Worm (Caenorhabditis elegans): ENCODE results near the gene C42C1.8.

Gene C42C1.8

DNA sequence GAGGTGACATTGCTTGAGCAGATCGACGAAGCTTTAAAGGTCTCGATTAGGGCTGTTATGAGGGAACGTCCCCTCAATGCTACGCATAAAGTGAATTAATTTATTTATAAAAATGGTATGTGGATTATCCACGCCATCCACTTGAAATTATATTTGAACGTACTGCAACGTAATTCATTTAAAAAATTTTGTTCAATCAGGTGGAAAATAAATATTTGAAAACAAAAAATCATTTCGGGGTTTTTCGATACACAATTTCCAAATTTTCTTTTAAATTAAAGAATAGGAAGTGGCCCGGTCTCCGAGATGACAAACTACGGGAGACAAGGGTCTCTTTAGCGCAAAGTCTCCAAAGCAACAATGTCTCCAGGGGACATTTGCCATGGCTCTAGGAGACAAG, 20.8 kb downstream of the C42C1.8 start, which contains the start of gene oac-58:
oac-58 (minus strand) TSS at position 101 of the 400 bp plus-strand sequence.
- no peak for TF ChIP-seq hlh-11 (tag; optimal IDR thresholded peaks at IDR 0.05)
- TF ChIP-seq snpc-1.2 (GFP tag; IDR thresholded peaks at IDR 0.05): no peak
- no peak for TF ChIP-seq dmd-8 (GFP tag; IDR thresholded peaks at IDR 0.05)
- TF ChIP-seq Y48G9A.11 (GFP tag; IDR thresholded peaks at IDR 0.05): no peak
- no peak for TF ChIP-seq duxl-1 (tag; optimal IDR thresholded peaks at IDR 0.05; ENCODE audit: poor library complexity)
- TF ChIP-seq F49E8.2 (tag; optimal IDR thresholded peaks at IDR 0.05; ENCODE audit: borderline replicate concordance): no peak

DNA sequence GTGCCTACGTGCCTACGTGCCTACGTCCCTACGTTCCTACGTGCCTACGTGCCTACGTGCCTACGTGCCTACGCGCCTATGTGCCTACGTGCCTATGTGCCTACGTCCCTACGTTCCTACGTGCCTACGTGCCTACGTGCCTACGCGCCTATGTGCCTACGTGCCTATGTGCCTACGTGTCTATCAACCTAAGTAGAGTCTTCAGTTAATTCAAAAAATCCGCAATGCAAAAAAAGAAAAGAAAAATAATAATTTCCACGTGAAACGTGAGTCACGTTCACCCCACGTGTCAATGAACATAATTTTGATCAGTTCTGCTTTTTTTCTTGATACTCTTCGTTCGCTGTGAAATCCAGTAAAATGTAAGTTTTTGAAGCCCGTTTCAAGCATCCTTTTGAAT, 36.1 kb downstream of the C42C1.8 start, which contains the start of gene F19B6.3:
F19B6.3 (plus strand) TSS at position 301 of the 400 bp plus-strand sequence.
- TF ChIP-seq egl-43 (GFP tag; IDR thresholded peaks at IDR 0.05): 0 out of 2 replicates have a peak, but pooled peaks have one; percentile 9

DNA sequence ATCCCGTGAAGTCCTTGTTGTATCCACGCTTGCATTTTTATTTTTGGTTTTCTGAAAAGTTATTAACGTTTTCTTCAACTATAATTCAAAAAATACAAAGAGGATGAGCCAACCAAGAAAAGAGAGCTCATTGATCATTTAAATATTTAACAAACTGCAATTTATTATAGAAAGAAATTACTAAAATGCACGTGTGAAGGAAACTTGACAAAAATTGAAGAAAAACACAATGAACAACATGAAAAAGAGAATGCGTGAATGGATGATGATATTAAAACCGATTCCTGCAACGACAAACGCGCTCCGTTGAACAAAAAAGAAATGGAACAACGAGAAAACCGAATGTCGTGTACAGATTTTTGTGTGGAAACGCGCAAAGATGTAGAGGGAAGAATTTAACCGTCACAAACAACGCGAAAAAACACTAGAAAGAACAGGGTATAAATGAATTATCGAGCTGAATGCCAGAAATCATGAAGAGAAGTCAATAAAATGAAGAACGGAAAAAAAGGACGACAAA, 40.1 kb downstream of the C42C1.8 start, which contains the start of gene ufd-1:
ufd-1 (minus strand) TSS at position 51 of the 520 bp plus-strand sequence.
- peak; percentile 29 for TF ChIP-seq ama-1 (optimal IDR thresholded peaks at IDR 0.05)
- TF ChIP-seq nhr-28 (tag; optimal IDR thresholded peaks at IDR 0.05): peak; percentile 58
- TF ChIP-seq dmd-6 (GFP tag; IDR thresholded peaks at IDR 0.05): no peak
- peak; percentile 51 for TF ChIP-seq mep-1 (tag; optimal IDR thresholded peaks at IDR 0.05)
- TF ChIP-seq lin-38 (GFP tag; IDR thresholded peaks at IDR 0.05): peak; percentile 42
- TF ChIP-seq pqm-1 (tag; optimal IDR thresholded peaks at IDR 0.05): no peak
- peak; percentile 37 for TF ChIP-seq mes-2 (tag; optimal IDR thresholded peaks at IDR 0.05; ENCODE audit: poor library complexity, severe bottlenecking)
- no peak for TF ChIP-seq lin-1 (GFP tag; IDR thresholded peaks at IDR 0.05)
- no peak for TF ChIP-seq set-16 (GFP tag; IDR thresholded peaks at IDR 0.05)
- TF ChIP-seq dpl-1 (GFP tag; optimal IDR thresholded peaks at IDR 0.05): peak; percentile 13

DNA sequence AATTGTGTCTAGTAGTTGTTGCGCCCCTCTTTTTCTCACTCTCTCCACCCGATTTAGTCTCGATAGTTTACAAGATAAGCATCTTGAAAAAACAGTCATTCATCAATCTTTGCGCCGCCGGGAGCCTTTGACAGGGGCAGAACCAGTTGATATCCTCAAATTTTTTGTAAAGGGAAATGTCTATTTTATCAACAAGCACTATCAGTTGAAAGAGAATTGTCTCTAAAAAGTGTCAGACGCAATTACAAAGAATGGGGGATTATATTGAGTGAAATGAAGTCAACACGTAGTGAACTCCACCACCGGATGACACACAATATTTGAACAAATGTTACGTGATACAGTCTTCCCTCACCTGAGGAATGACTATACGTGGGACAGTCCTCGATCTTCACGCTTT, 43.3 kb downstream of the C42C1.8 start:
- TF ChIP-seq nhr-28 (tag; optimal IDR thresholded peaks at IDR 0.05) (peak; percentile 18), dve-1 (tag; optimal IDR thresholded peaks at IDR 0.05; ENCODE audit: insufficient read depth) (peak; percentile 17), dmd-6 (GFP tag; IDR thresholded peaks at IDR 0.05) (peak; percentile 42; the same call in 1 of the 2 replicates), nhr-41 (GFP tag; IDR thresholded peaks at IDR 0.05) (no peak), madf-5 (GFP tag; IDR thresholded peaks at IDR 0.05) (peak in 1 of 2 experiments; percentile 61; a peak in 1 of 4 replicates)

DNA sequence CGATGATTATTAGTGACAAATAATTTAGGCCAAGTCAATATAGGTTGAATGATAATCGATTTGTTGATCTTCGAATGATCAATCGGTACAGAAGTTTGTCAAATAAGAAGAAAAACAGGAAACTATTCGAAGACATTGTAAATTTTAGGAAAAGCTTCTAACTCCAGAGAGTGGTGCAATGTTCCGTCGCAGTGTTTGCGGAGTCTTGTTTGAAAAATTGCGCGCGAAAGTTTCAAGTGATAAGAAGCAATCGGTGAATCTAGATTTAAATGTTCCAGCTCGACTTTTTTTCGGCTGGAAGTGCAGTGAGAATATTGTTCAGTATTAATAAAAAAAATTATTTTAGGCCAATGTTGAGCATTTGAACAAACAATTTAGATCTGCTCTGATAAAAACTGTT, 43.9 kb downstream of the C42C1.8 start:
- TF ChIP-seq nhr-111 (GFP tag; optimal IDR thresholded peaks at IDR 0.05) (no peak), dpl-1 (GFP tag; optimal IDR thresholded peaks at IDR 0.05) (peak; percentile 79), daf-16 (GFP tag; optimal IDR thresholded peaks at IDR 0.05) (no peak), daf-16 (tag; optimal IDR thresholded peaks at IDR 0.05) (peak; percentile 29), lsy-2 (tag; optimal IDR thresholded peaks at IDR 0.05) (peak in 1 of 2 experiments; percentile 15), mes-2 (tag; optimal IDR thresholded peaks at IDR 0.05; ENCODE audit: poor library complexity, severe bottlenecking) (peak; percentile 14)

DNA sequence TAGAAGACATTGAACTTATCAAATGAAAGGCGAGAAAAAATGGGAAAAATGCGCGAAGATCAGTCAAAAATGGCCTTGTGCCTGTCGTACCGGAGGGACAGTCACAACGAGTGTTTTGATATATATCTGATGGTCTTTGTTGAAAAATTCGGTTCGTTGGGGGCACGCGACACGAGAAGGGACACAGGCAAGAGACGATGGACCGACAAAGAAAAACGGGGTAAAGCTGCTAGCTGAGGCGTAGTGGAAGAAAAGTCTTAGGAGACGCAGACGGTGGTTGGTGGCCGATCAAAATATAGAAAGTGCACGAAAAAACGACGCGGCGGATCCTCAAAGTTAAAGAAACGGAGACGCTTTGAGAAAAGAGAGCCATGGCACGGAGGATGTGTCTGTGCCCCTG, 44.4 kb downstream of the C42C1.8 start:
- no peak for TF ChIP-seq dpl-1 (GFP tag; optimal IDR thresholded peaks at IDR 0.05)
- no peak for TF ChIP-seq dve-1 (tag; optimal IDR thresholded peaks at IDR 0.05; ENCODE audit: insufficient read depth)
- TF ChIP-seq nhr-77 (tag; optimal IDR thresholded peaks at IDR 0.05): no peak
- TF ChIP-seq D1046.2 (GFP tag; IDR thresholded peaks at IDR 0.05): no peak
- no peak for TF ChIP-seq zip-2 (tag; optimal IDR thresholded peaks at IDR 0.05)
- no peak for TF ChIP-seq sdz-12 (GFP tag; optimal IDR thresholded peaks at IDR 0.05)
- TF ChIP-seq daf-16 (GFP tag; optimal IDR thresholded peaks at IDR 0.05): peak in 1 of 2 experiments; percentile 42
- TF ChIP-seq daf-16 (tag; optimal IDR thresholded peaks at IDR 0.05): no peak
- peak in 1 of 2 experiments; percentile 28 for TF ChIP-seq hif-1 (tag; optimal IDR thresholded peaks at IDR 0.05)
- no peak for TF ChIP-seq lin-29 (GFP tag; IDR thresholded peaks at IDR 0.05)
- peak in 1 of 2 experiments; percentile 68 for TF ChIP-seq unc-62 (GFP tag; optimal IDR thresholded peaks at IDR 0.05 in 1 of 2)
- TF ChIP-seq unc-62 (tag; optimal IDR thresholded peaks at IDR 0.05): no peak
- no peak for TF ChIP-seq saeg-2 (GFP tag; IDR thresholded peaks at IDR 0.05)
- TF ChIP-seq R02D3.7 (tag; optimal IDR thresholded peaks at IDR 0.05): no peak
- TF ChIP-seq spr-3 (GFP tag; optimal IDR thresholded peaks at IDR 0.05): no peak
- no peak for TF ChIP-seq Y5F2A.4 (GFP tag; optimal IDR thresholded peaks at IDR 0.05)
- 0 out of 2 replicates have a peak, but pooled peaks have one; percentile 10 for TF ChIP-seq dmd-9 (GFP tag; IDR thresholded peaks at IDR 0.05)
- TF ChIP-seq arid-1 (GFP tag; conservative IDR thresholded peaks at IDR 0.05): no peak
- no peak for TF ChIP-seq lin-1 (GFP tag; IDR thresholded peaks at IDR 0.05)
- peak; percentile 10 for TF ChIP-seq rbr-2 (tag; optimal IDR thresholded peaks at IDR 0.05)
- no peak for TF ChIP-seq zfp-2 (tag; optimal IDR thresholded peaks at IDR 0.05)

All from whole organism, L4 larva.